Fruit fly (Drosophila melanogaster) whole organism, embryonic: ENCODE data around the gene corolla.

Source experiments
- Ada2b ChIP-seq: fragments of 200-800 bp; sonication (Bioruptor generic); IDR thresholded peaks from 2 replicates; pipeline ENCODE4 v1.3.6; 2022; ENCODE audit warnings: missing biosample characterization, missing genetic modification characterization
- CG10209 ChIP-seq: fragments of 200-800 bp; sonication (Bioruptor generic); optimal IDR thresholded peaks from 3 replicates; lab custom pipeline; 2017; ENCODE audit warnings: missing biosample characterization, mild to moderate bottlenecking, missing genetic modification characterization, missing genetic modification reagents
- CG10321 ChIP-seq: fragments of 200-800 bp; sonication (Bioruptor generic); IDR thresholded peaks from 2 replicates; pipeline ENCODE4 v1.3.6; 2022; ENCODE audit warnings: missing biosample characterization, missing genetic modification characterization
- CG10543 ChIP-seq: fragments of 200-800 bp; sonication (Bioruptor generic); optimal IDR thresholded peaks from 3 replicates; lab custom pipeline; 2017; ENCODE audit warnings: missing biosample characterization, mild to moderate bottlenecking, missing genetic modification characterization, moderate library complexity
- CG10959 ChIP-seq: fragments of 200-800 bp; sonication (Bioruptor generic); IDR thresholded peaks from 2 replicates; pipeline ENCODE4 v1.3.6; 2022; ENCODE audit warnings: missing biosample characterization, missing genetic modification characterization
- CG11398 ChIP-seq: fragments of 200-800 bp; sonication (Bioruptor generic); optimal IDR thresholded peaks from 2 replicates; lab custom pipeline; 2016; ENCODE audit warnings: missing biosample characterization, missing genetic modification characterization
- CG11695 ChIP-seq: fragments of 200-800 bp; sonication (Bioruptor generic); IDR thresholded peaks from 3 replicates; pipeline ENCODE4 v1.3.6; 2022; ENCODE audit warnings: missing biosample characterization, missing genetic modification characterization
- CG11696 ChIP-seq: fragments of 200-800 bp; sonication (Bioruptor generic); IDR thresholded peaks from 2 replicates; pipeline ENCODE4 v1.3.6; 2022; ENCODE audit warnings: missing biosample characterization, missing genetic modification characterization
- CG12219 ChIP-seq: fragments of 200-800 bp; sonication (Bioruptor generic); optimal IDR thresholded peaks from 3 replicates; lab custom pipeline; 2018; ENCODE audit warnings: missing biosample characterization, mild to moderate bottlenecking, missing genetic modification characterization
- CG12769 ChIP-seq: fragments of 200-800 bp; sonication (Bioruptor generic); optimal IDR thresholded peaks from 2 replicates; lab custom pipeline; 2019; ENCODE audit warnings: missing biosample characterization, mild to moderate bottlenecking, missing genetic modification characterization, moderate library complexity
- CG13424 ChIP-seq: fragments of 200-800 bp; sonication (Bioruptor generic); optimal IDR thresholded peaks from 2 replicates; lab custom pipeline; 2019; ENCODE audit warnings: missing biosample characterization, mild to moderate bottlenecking, missing genetic modification characterization, moderate library complexity
- CG14050 ChIP-seq: fragments of 200-800 bp; sonication (Bioruptor generic); IDR thresholded peaks from 3 replicates; pipeline ENCODE4 v1.3.6; 2022; ENCODE audit warnings: missing biosample characterization, missing genetic modification characterization
- CG15269 ChIP-seq: fragments of 200-800 bp; sonication (Bioruptor generic); optimal IDR thresholded peaks from 2 replicates; lab custom pipeline; 2018; ENCODE audit warnings: missing biosample characterization, mild to moderate bottlenecking, missing genetic modification characterization, moderate library complexity
- CG15514 ChIP-seq: fragments of 200-800 bp; sonication (Bioruptor generic); optimal IDR thresholded peaks from 3 replicates; lab custom pipeline; 2017; ENCODE audit warnings: missing biosample characterization, missing genetic modification characterization, mild to moderate bottlenecking, moderate library complexity, missing genetic modification reagents
- CG17186 ChIP-seq: fragments of 200-800 bp; sonication (Bioruptor generic); optimal IDR thresholded peaks from 3 replicates; lab custom pipeline; 2017; ENCODE audit warnings: missing biosample characterization, missing genetic modification reagents, missing genetic modification characterization
- CG17802 ChIP-seq: fragments of 200-800 bp; sonication (Bioruptor generic); optimal IDR thresholded peaks from 2 replicates; lab custom pipeline; 2018; ENCODE audit warnings: missing biosample characterization, mild to moderate bottlenecking, missing genetic modification characterization, moderate library complexity
- CG2712 ChIP-seq: fragments of 200-800 bp; optimal IDR thresholded peaks from 3 replicates; lab custom pipeline; 2019; ENCODE audit warnings: missing biosample characterization, mild to moderate bottlenecking, missing genetic modification characterization, moderate library complexity
- CG3726 ChIP-seq: fragments of 200-800 bp; sonication (Bioruptor generic); IDR thresholded peaks from 3 replicates; pipeline ENCODE4, ENCODE4 v1.3.6; 2022; ENCODE audit warnings: missing biosample characterization, missing genetic modification characterization
- CG7556 ChIP-seq: fragments of 200-800 bp; sonication (Bioruptor generic); optimal IDR thresholded peaks from 2 replicates; lab custom pipeline; 2017; ENCODE audit warnings: missing biosample characterization, mild to moderate bottlenecking, missing genetic modification characterization
- CG9932 ChIP-seq: fragments of 200-800 bp; sonication (Bioruptor generic); IDR thresholded peaks from 2 replicates; pipeline ENCODE4 v1.3.6; 2022; ENCODE audit warnings: missing biosample characterization, missing genetic modification characterization
- Dip2 ChIP-seq: fragments of 200-800 bp; sonication (Bioruptor generic); IDR thresholded peaks from 2 replicates; pipeline ENCODE4 v1.3.6; 2022; ENCODE audit warnings: missing biosample characterization, missing genetic modification characterization
- Drgx ChIP-seq: fragments of 200-800 bp; sonication (Bioruptor generic); IDR thresholded peaks from 2 replicates; pipeline ENCODE4 v1.3.6; 2022; ENCODE audit warnings: missing biosample characterization, missing genetic modification characterization
- Hey ChIP-seq: fragments of 200-800 bp; sonication (Bioruptor generic); optimal IDR thresholded peaks from 3 replicates; lab custom pipeline; 2018; ENCODE audit warnings: missing biosample characterization, mild to moderate bottlenecking, missing genetic modification characterization
- Hr51 ChIP-seq, 2 experiments: fragments of 200-800 bp; sonication (Bioruptor generic); optimal IDR thresholded peaks; 2 replicates in 1 of 2; 3 replicates in 1 of 2; lab custom pipeline; 2016 to 2018; ENCODE audit warnings: missing biosample characterization in 2 of 2, missing genetic modification characterization in 2 of 2, mild to moderate bottlenecking in 1 of 2, moderate library complexity in 1 of 2
- Poxn ChIP-seq: fragments of 200-800 bp; sonication (Bioruptor generic); IDR thresholded peaks from 2 replicates; pipeline ENCODE4 v1.3.6; 2022; ENCODE audit warnings: missing biosample characterization, missing genetic modification characterization
- Ptx1 ChIP-seq: fragments of 200-800 bp; sonication (Bioruptor generic); IDR thresholded peaks from 2 replicates; pipeline ENCODE4 v1.3.6; 2022; ENCODE audit warnings: missing biosample characterization, missing genetic modification characterization
- Rfx ChIP-seq: fragments of 200-800 bp; sonication (Bioruptor generic); IDR thresholded peaks from 2 replicates; pipeline ENCODE4 v1.3.6; 2022; ENCODE audit warnings: missing biosample characterization, missing genetic modification characterization
- ac ChIP-seq: fragments of 200-800 bp; sonication (Bioruptor generic); optimal IDR thresholded peaks from 3 replicates; lab custom pipeline; 2017; ENCODE audit warnings: missing biosample characterization, mild to moderate bottlenecking, missing genetic modification characterization
- ase ChIP-seq: fragments of 200-800 bp; sonication (Bioruptor generic); IDR thresholded peaks from 3 replicates; pipeline ENCODE4 v1.3.6; 2022; ENCODE audit warnings: missing biosample characterization, missing genetic modification characterization
- br ChIP-seq: fragments of >200 bp; optimal IDR thresholded peaks from 2 replicates; lab custom pipeline; 2017
- btn ChIP-seq: fragments of 200-800 bp; sonication (Bioruptor generic); optimal IDR thresholded peaks from 2 replicates; lab custom pipeline; 2016; ENCODE audit warnings: missing biosample characterization, missing genetic modification characterization
- dpn ChIP-seq, 2 experiments: fragments of 200-800 bp; sonication (Bioruptor generic); optimal IDR thresholded peaks; 3 replicates each; lab custom pipeline; 2016; ENCODE audit warnings: missing biosample characterization in 2 of 2, missing genetic modification characterization in 2 of 2
- eve ChIP-seq, 2 experiments: fragments of >200 bp; optimal IDR thresholded peaks; 2 replicates each; lab custom pipeline; 2017; ENCODE audit warnings: missing biosample characterization in 2 of 2, missing genetic modification characterization in 2 of 2
- grau ChIP-seq: fragments of 200-800 bp; optimal IDR thresholded peaks from 3 replicates; lab custom pipeline; 2019; ENCODE audit warnings: missing biosample characterization, mild to moderate bottlenecking, missing genetic modification characterization, moderate library complexity
- grn ChIP-seq: fragments of 200-800 bp; sonication (Bioruptor generic); optimal IDR thresholded peaks from 3 replicates; lab custom pipeline; 2017; ENCODE audit warnings: missing biosample characterization, missing genetic modification characterization
- gro ChIP-seq: fragments of 200-800 bp; sonication (Bioruptor generic); optimal IDR thresholded peaks from 2 replicates; lab custom pipeline; 2016; ENCODE audit warnings: missing biosample characterization, missing genetic modification characterization
- lab ChIP-seq: fragments of 200-800 bp; sonication (Bioruptor generic); optimal IDR thresholded peaks from 3 replicates; lab custom pipeline; 2017; ENCODE audit warnings: missing biosample characterization, missing genetic modification characterization, mild to moderate bottlenecking, moderate library complexity, missing genetic modification reagents
- lola ChIP-seq, 3 experiments: fragments of >200 bp in 2 of 3; fragments of 200-800 bp in 1 of 3; sonication (Bioruptor generic) in 1 of 3; optimal IDR thresholded peaks; 2 replicates each; lab custom pipeline; 2017 to 2019; ENCODE audit warnings: missing biosample characterization in 3 of 3, missing genetic modification characterization in 3 of 3, mild to moderate bottlenecking in 1 of 3, moderate library complexity in 1 of 3
- oc ChIP-seq: fragments of 200-800 bp; sonication (Bioruptor generic); optimal IDR thresholded peaks from 2 replicates; lab custom pipeline; 2018; ENCODE audit warnings: missing biosample characterization, mild to moderate bottlenecking, missing genetic modification characterization, moderate library complexity
- pb ChIP-seq: fragments of 200-800 bp; sonication (Bioruptor generic); optimal IDR thresholded peaks from 3 replicates; lab custom pipeline; 2016; ENCODE audit warnings: missing biosample characterization, missing genetic modification characterization
- sens ChIP-seq: fragments of 200-800 bp; sonication (Bioruptor generic); peaks from one replicate; lab custom pipeline; 2016; ENCODE audit warnings: missing biosample characterization, missing genetic modification characterization
- shn ChIP-seq: fragments of 200-800 bp; sonication (Bioruptor generic); optimal IDR thresholded peaks from 3 replicates; lab custom pipeline; 2016; ENCODE audit warnings: missing biosample characterization, missing genetic modification characterization
- sob ChIP-seq: fragments of 200-800 bp; sonication (Bioruptor generic); IDR thresholded peaks from 2 replicates; pipeline ENCODE4 v1.3.6; 2022; ENCODE audit warnings: missing biosample characterization, missing genetic modification characterization
- sr ChIP-seq: fragments of 200-800 bp; sonication (Bioruptor generic); IDR thresholded peaks from 3 replicates; pipeline ENCODE4 v1.3.6; 2022; ENCODE audit warnings: missing biosample characterization, missing genetic modification characterization
- unpg ChIP-seq: fragments of 200-800 bp; sonication (Bioruptor generic); optimal IDR thresholded peaks from 3 replicates; lab custom pipeline; 2018; ENCODE audit warnings: missing biosample characterization, mild to moderate bottlenecking, missing genetic modification characterization, moderate library complexity
- vvl ChIP-seq: fragments of 200-800 bp; sonication (Bioruptor generic); IDR thresholded peaks from 2 replicates; pipeline ENCODE4 v1.3.6; 2022; ENCODE audit warnings: missing biosample characterization, missing genetic modification characterization
- zfh2 ChIP-seq: fragments of 200-800 bp; sonication (Bioruptor generic); optimal IDR thresholded peaks from 2 replicates; lab custom pipeline; 2016; ENCODE audit warnings: missing biosample characterization, missing genetic modification characterization

Gene corolla

DNA sequence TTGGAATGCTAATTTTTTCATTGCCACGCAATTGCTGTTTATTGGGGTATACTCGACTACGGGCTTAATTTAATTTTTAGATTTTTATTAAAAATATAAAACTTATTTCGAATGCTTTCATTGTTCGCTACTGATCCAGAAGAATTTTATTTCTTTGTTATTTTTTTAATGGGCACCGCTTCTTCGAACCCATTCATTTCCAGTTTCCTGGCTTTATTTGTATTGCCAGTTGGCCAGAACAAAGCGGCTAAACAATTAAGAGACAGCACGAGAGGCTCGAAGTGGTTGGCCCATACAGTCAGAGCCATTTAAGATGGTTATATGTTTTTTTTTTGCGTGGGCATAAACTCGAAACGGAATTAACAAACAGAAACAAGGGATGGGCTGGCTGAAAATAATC lies 36.0 kb downstream of the corolla start (continued):
- TF ChIP-seq oc (tag; lab: Kevin White, UChicago) (peak; percentile 56), Ada2b (GFP tag; lab: Robert Waterston, UW) (peak; percentile 80), grau (peak; percentile 83), br (lab: Kevin White, UChicago) (no peak), zfh2 (peak; percentile 76), CG10209 (peak; percentile 78)

DNA sequence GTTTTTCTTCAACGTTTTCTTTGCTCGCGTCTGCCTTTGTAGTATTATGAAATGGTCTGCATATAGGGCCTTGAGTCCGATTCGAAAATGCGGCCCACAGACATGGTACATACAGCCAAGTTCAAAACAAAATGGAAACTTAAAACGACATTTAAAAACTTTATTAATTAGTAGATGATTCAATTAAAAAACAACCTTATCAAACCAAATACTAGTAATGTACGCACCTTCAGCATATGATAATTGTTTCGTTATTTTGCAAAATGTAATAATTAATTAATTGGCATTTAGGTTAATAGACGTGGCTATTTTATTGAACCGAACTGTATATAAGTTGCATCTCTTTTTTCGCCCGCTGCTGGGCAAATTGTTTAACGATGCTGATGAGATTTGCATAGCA lies 37.1 kb downstream of the corolla start:
- TF ChIP-seq CG17186 (no peak), grn (GFP tag; lab: Kevin White, UChicago) (no peak), Dip2 (GFP tag; lab: Robert Waterston, UW) (no peak), Drgx (GFP tag; lab: Robert Waterston, UW) (peak; percentile 50; the same call in 1 of the 2 replicates), CG11696 (GFP tag; lab: Robert Waterston, UW) (0 out of 2 replicates have a peak, but pooled peaks have one; percentile 34), Hey (tag; lab: Kevin White, UChicago) (no peak)

DNA sequence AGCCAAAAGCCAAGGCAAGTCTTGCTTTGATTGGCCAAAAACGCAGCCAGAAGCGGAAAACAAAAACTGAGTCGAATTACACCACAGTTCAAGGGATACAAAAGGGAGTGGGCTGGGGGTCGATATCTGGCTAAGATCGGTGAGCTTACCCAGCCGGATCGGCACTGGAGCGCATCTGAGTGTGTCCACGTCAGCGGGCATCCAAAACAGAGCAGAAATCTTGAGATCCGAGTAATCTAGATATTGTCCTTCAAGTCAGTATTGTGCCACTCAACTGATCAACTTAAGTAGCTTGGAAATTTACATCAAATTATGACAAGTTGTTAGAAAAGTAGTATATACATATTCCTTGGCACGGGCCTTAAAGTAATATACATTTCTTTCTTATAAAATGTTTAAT lies 43.3 kb downstream of the corolla start, which contains the start of gene CG12992:
TSS of gene CG12992 (plus strand) at position 301 of the 400 bp plus-strand sequence.
- TF ChIP-seq gro (no peak), CG15514 (GFP tag; lab: Kevin White, UChicago) (no peak), vvl (GFP tag; lab: Robert Waterston, UW) (no peak), CG9932 (no peak), CG14050 (GFP tag; lab: Robert Waterston, UW) (no peak), ase (no peak), sob (no peak), CG10543 (GFP tag; lab: Kevin White, UChicago) (no peak), sr (GFP tag; lab: Robert Waterston, UW) (no peak), btn (GFP tag; lab: Kevin White, UChicago) (no peak), CG3726 (GFP tag; lab: Robert Waterston, UW) (no peak)
- TF ChIP-seq, all 482 proteins: peak for 0

DNA sequence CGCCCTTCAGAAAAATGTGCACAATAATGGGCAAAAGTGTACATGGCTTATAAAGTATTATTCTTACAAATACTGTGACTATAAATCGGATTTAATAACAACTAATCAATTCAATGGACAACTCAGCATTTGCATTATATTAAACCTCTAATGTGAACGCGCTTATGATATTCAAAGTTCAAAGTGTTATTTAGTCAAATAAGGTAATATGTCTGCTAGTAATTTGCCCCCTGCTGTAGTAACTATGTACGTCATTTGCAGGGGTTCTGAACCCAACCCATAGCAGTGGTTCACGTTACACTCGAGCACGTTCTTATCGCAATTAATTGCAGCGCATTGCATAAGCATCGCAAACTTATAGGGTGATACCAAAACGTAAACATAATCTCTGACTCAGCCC lies 43.7 kb downstream of the corolla start:
- TF ChIP-seq eve (GFP tag; optimal IDR thresholded peaks at IDR 0.05; lab: Kevin White, UChicago) (peak in 1 of 2 experiments; percentile 76), Poxn (no peak), CG10321 (0 out of 2 replicates have a peak, but pooled peaks have one; percentile 9), lab (peak; percentile 16), CG12219 (GFP tag; lab: Kevin White, UChicago) (peak; percentile 28), CG11398 (GFP tag; lab: Kevin White, UChicago) (no peak), ac (GFP tag; lab: Kevin White, UChicago) (no peak), CG7556 (GFP tag; lab: Kevin White, UChicago) (peak; percentile 35), grau (peak; percentile 35), CG12769 (tag; lab: Kevin White, UChicago) (peak; percentile 22), CG2712 (peak; percentile 18), CG11695 (GFP tag; lab: Robert Waterston, UW) (peak; percentile 45; the same call in 1 of the 3 replicates), pb (GFP tag; lab: Kevin White, UChicago) (no peak), Ptx1 (GFP tag; lab: Robert Waterston, UW) (peak; percentile 11; the same call in 1 of the 2 replicates), dpn (GFP tag; optimal IDR thresholded peaks at IDR 0.05; lab: Kevin White, UChicago) (peak in 1 of 2 experiments; percentile 15), shn (GFP tag; lab: Kevin White, UChicago) (no peak), CG15269 (tag; lab: Kevin White, UChicago) (peak; percentile 42), CG17802 (tag; lab: Kevin White, UChicago) (no peak), CG10959 (no peak), CG11696 (GFP tag; lab: Robert Waterston, UW) (peak; percentile 79), sens (GFP tag; lab: Kevin White, UChicago) (peak; percentile 71), Rfx (GFP tag; lab: Robert Waterston, UW) (0 out of 2 replicates have a peak, but pooled peaks have one; percentile 13), lola (GFP tag; optimal IDR thresholded peaks at IDR 0.05; lab: Kevin White, UChicago) (peak in 1 of 3 experiments; percentile 7), CG13424 (peak; percentile 25), unpg (peak; percentile 40), Hr51 (GFP tag; optimal IDR thresholded peaks at IDR 0.05; lab: Kevin White, UChicago) (peak in 1 of 2 experiments; percentile 56)
